Fruit fly (Drosophila melanogaster) whole organism, embryonic: ENCODE data around the gene CG12592.

Experiments
- Awh ChIP-seq: fragments of 200-800 bp; sonication (Bioruptor generic); IDR thresholded peaks from 2 replicates; pipeline ENCODE4, ENCODE4 v1.3.6; 2022; ENCODE audit warnings: missing biosample characterization, missing genetic modification characterization
- CG17568 ChIP-seq: fragments of 200-800 bp; sonication (Bioruptor generic); optimal IDR thresholded peaks from 2 replicates; lab custom pipeline; 2018; ENCODE audit warnings: missing biosample characterization, mild to moderate bottlenecking, missing genetic modification characterization, moderate library complexity
- Spps ChIP-seq: fragments of 200-800 bp; sonication (Bioruptor generic); optimal IDR thresholded peaks from 2 replicates; lab custom pipeline; 2018; ENCODE audit warnings: missing biosample characterization, mild to moderate bottlenecking, missing genetic modification characterization
- chinmo ChIP-seq: fragments of 200-800 bp; sonication (Bioruptor generic); IDR thresholded peaks from 4 replicates; pipeline ENCODE4 v1.3.6; 2022; ENCODE audit warnings: missing biosample characterization, missing genetic modification characterization; ENCODE audit not compliant: partially characterized antibody
- fu2 ChIP-seq: fragments of 200-800 bp; sonication (Bioruptor generic); optimal IDR thresholded peaks from 2 replicates; lab custom pipeline; 2016; ENCODE audit warnings: missing biosample characterization, missing genetic modification characterization
- kah ChIP-seq: fragments of 200-800 bp; sonication (Bioruptor generic); optimal IDR thresholded peaks from 2 replicates; lab custom pipeline; 2018; ENCODE audit warnings: missing biosample characterization, mild to moderate bottlenecking, missing genetic modification characterization
- mirr ChIP-seq: fragments of 200-800 bp; sonication (Bioruptor generic); optimal IDR thresholded peaks from 3 replicates; lab custom pipeline; 2018; ENCODE audit warnings: missing biosample characterization, mild to moderate bottlenecking, missing genetic modification characterization
- sd ChIP-seq: fragments of 200-800 bp; sonication (Bioruptor generic); optimal IDR thresholded peaks from 3 replicates; lab custom pipeline; 2018; ENCODE audit warnings: missing biosample characterization, mild to moderate bottlenecking, missing genetic modification characterization, moderate library complexity

DNA sequence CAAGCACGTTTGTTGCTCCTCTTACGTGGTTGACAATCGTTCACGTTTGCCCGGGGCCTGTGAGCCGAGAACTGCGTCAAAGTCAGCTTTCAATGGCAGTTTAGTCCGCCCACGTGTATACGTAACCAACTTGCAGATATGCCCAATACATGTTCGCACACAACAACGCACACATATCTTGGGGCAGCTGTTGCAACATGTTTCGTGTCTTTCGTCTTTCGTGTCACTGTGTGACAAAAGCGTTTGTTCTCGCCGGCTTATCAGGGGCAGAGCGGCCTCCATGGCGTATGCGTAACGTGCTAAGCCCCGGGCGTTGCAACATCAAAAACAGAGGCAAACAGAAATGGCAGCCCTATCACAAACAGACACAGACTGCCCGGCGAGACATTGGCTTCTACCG is 41.3 kb downstream of the CG12592 start:
- no peak for TF ChIP-seq Spps (tag; lab: Kevin White, UChicago)
- TF ChIP-seq CG17568, result no peak
- TF ChIP-seq sd (tag; lab: Kevin White, UChicago), result no peak
- TF ChIP-seq mirr, result no peak
- TF ChIP-seq kah, result no peak
- TF ChIP-seq Awh, result no peak
- no peak for TF ChIP-seq fu2
- TF ChIP-seq chinmo (GFP tag; lab: Robert Waterston, UW), result no peak
